Comparison of ENCODE assay signal across 2 fruit fly cellular contexts in genomic region chrX:8592437-8593158, dm6.
TF ChIP-seq lines count a peak whose summit lies in the region.

No protein-coding gene starts in this region.

TF ChIP-seq in whole organism, embryonic, 481 proteins besides CTCF, POLR2A, EP300 and RAD21 (continued from another document and continues in another):
- TF ChIP-seq CG11696 (GFP tag; IDR thresholded peaks at IDR 0.05; lab: Robert Waterston, UW) (no peak), D (optimal IDR thresholded peaks at IDR 0.05; lab: Kevin White, UChicago) (no peak), D (GFP tag; optimal IDR thresholded peaks at IDR 0.05; lab: Kevin White, UChicago) (no peak), zf30C (GFP tag; optimal IDR thresholded peaks at IDR 0.05; lab: Kevin White, UChicago) (no peak), CG13123 (GFP tag; optimal IDR thresholded peaks at IDR 0.05; lab: Kevin White, UChicago) (no peak), MBD-R2 (GFP tag; IDR thresholded peaks at IDR 0.05; lab: Robert Waterston, UW) (no peak), jing (GFP tag; optimal IDR thresholded peaks at IDR 0.05; lab: Kevin White, UChicago) (no peak), luna (GFP tag; optimal IDR thresholded peaks at IDR 0.05; lab: Kevin White, UChicago) (no peak), ro (GFP tag; IDR thresholded peaks at IDR 0.05; lab: Robert Waterston, UW) (no peak), CG9876 (GFP tag; optimal IDR thresholded peaks at IDR 0.05; lab: Kevin White, UChicago) (no peak), klu (GFP tag; IDR thresholded peaks at IDR 0.05; lab: Robert Waterston, UW) (no peak), Ets65A (GFP tag; lab: Kevin White, UChicago) (no peak), pan (optimal IDR thresholded peaks at IDR 0.05; lab: Kevin White, UChicago) (no peak), pan (GFP tag; optimal IDR thresholded peaks at IDR 0.05 in 1 of 2, IDR thresholded peaks at IDR 0.05 in 1 of 2) (no peak), so (GFP tag; IDR thresholded peaks at IDR 0.05; lab: Robert Waterston, UW) (no peak), CG16779 (GFP tag; IDR thresholded peaks at IDR 0.05; lab: Robert Waterston, UW) (no peak), lmd (GFP tag; IDR thresholded peaks at IDR 0.05; lab: Robert Waterston, UW) (no peak), amos (GFP tag; IDR thresholded peaks at IDR 0.05; lab: Robert Waterston, UW; ENCODE audit: partially characterized antibody) (no peak), CG9817 (tag; optimal IDR thresholded peaks at IDR 0.05; lab: Kevin White, UChicago) (no peak), mld (GFP tag; IDR thresholded peaks at IDR 0.05; lab: Robert Waterston, UW; ENCODE audit: partially characterized antibody) (no peak), CG10543 (GFP tag; optimal IDR thresholded peaks at IDR 0.05; lab: Kevin White, UChicago) (no peak), zfh1 (GFP tag; IDR thresholded peaks at IDR 0.05; lab: Robert Waterston, UW) (no peak), H15 (GFP tag; IDR thresholded peaks at IDR 0.05; lab: Robert Waterston, UW) (no peak), CG6175 (GFP tag; IDR thresholded peaks at IDR 0.05; lab: Robert Waterston, UW) (no peak), ERR (GFP tag; optimal IDR thresholded peaks at IDR 0.05; lab: Kevin White, UChicago) (no peak), CG2129 (GFP tag; IDR thresholded peaks at IDR 0.05; lab: Robert Waterston, UW; ENCODE audit: partially characterized antibody) (no peak), nom (GFP tag; optimal IDR thresholded peaks at IDR 0.05; lab: Kevin White, UChicago) (peak; percentile 97), CG7556 (GFP tag; optimal IDR thresholded peaks at IDR 0.05; lab: Kevin White, UChicago) (no peak), chinmo (GFP tag; IDR thresholded peaks at IDR 0.05; lab: Robert Waterston, UW; ENCODE audit: partially characterized antibody) (0 out of 4 replicates have a peak, but pooled peaks have one; percentile 45), Nf-YA (GFP tag; IDR thresholded peaks at IDR 0.05; lab: Robert Waterston, UW) (no peak), CG16863 (GFP tag; optimal IDR thresholded peaks at IDR 0.05; lab: Kevin White, UChicago) (no peak), Opbp (GFP tag; IDR thresholded peaks at IDR 0.05; lab: Robert Waterston, UW; ENCODE audit: partially characterized antibody) (no peak), Lhr (GFP tag; optimal IDR thresholded peaks at IDR 0.05; lab: Kevin White, UChicago) (no peak), gcm2 (GFP tag; optimal IDR thresholded peaks at IDR 0.05; lab: Kevin White, UChicago) (no peak), BtbVII (GFP tag; optimal IDR thresholded peaks at IDR 0.05; lab: Kevin White, UChicago) (no peak), gem (tag; optimal IDR thresholded peaks at IDR 0.05; lab: Kevin White, UChicago) (no peak), NC2α (GFP tag; optimal IDR thresholded peaks at IDR 0.05; lab: Kevin White, UChicago) (no peak), CG11247 (GFP tag; IDR thresholded peaks at IDR 0.05; lab: Robert Waterston, UW) (no peak), CG5245 (GFP tag; optimal IDR thresholded peaks at IDR 0.05; lab: Kevin White, UChicago) (no peak), ab (GFP tag; optimal IDR thresholded peaks at IDR 0.05; lab: Kevin White, UChicago) (no peak), Rfx (GFP tag; IDR thresholded peaks at IDR 0.05; lab: Robert Waterston, UW) (no peak), CG33557 (GFP tag; optimal IDR thresholded peaks at IDR 0.05; lab: Kevin White, UChicago) (no peak), vvl (GFP tag; IDR thresholded peaks at IDR 0.05; lab: Robert Waterston, UW) (no peak), CG3838 (GFP tag; optimal IDR thresholded peaks at IDR 0.05; lab: Kevin White, UChicago) (no peak), bbx (GFP tag; IDR thresholded peaks at IDR 0.05; lab: Robert Waterston, UW; ENCODE audit: partially characterized antibody) (no peak), CG3163 (GFP tag; optimal IDR thresholded peaks at IDR 0.05; lab: Kevin White, UChicago) (no peak), wdn (GFP tag; IDR thresholded peaks at IDR 0.05; lab: Robert Waterston, UW) (no peak), CG9609 (GFP tag; optimal IDR thresholded peaks at IDR 0.05; lab: Kevin White, UChicago) (no peak), hbn (GFP tag; IDR thresholded peaks at IDR 0.05; lab: Robert Waterston, UW; ENCODE audit: partially characterized antibody) (no peak), CG30403 (GFP tag; optimal IDR thresholded peaks at IDR 0.05; lab: Kevin White, UChicago) (no peak), pros (GFP tag; optimal IDR thresholded peaks at IDR 0.05; lab: Kevin White, UChicago) (peak; percentile 32), CG12219 (GFP tag; optimal IDR thresholded peaks at IDR 0.05; lab: Kevin White, UChicago) (no peak), CG9797 (GFP tag; optimal IDR thresholded peaks at IDR 0.05; lab: Kevin White, UChicago) (no peak), CG15011 (GFP tag; optimal IDR thresholded peaks at IDR 0.05; lab: Kevin White, UChicago) (no peak), nau (GFP tag; optimal IDR thresholded peaks at IDR 0.05; lab: Kevin White, UChicago) (no peak), CG12659 (GFP tag; optimal IDR thresholded peaks at IDR 0.05; lab: Kevin White, UChicago) (no peak), crol (GFP tag; IDR thresholded peaks at IDR 0.05; lab: Robert Waterston, UW) (peak; percentile 83), CG9932 (GFP tag; IDR thresholded peaks at IDR 0.05; lab: Robert Waterston, UW) (no peak), CG13775 (GFP tag; optimal IDR thresholded peaks at IDR 0.05; lab: Kevin White, UChicago) (no peak), CG8478 (optimal IDR thresholded peaks at IDR 0.05; lab: Kevin White, UChicago) (no peak), CG7786 (GFP tag; optimal IDR thresholded peaks at IDR 0.05; lab: Kevin White, UChicago) (no peak), sens-2 (GFP tag; IDR thresholded peaks at IDR 0.05; lab: Robert Waterston, UW) (no peak), Lim3 (GFP tag; IDR thresholded peaks at IDR 0.05; lab: Robert Waterston, UW) (no peak), CG11560 (tag; IDR thresholded peaks at IDR 0.05; lab: Robert Waterston, UW) (no peak), oc (tag; optimal IDR thresholded peaks at IDR 0.05; lab: Kevin White, UChicago) (no peak), br (optimal IDR thresholded peaks at IDR 0.05; lab: Kevin White, UChicago) (no peak), lilli (GFP tag; optimal IDR thresholded peaks at IDR 0.05; lab: Kevin White, UChicago) (peak; percentile 2), caup (GFP tag; optimal IDR thresholded peaks at IDR 0.05; lab: Kevin White, UChicago; ENCODE audit: severe bottlenecking) (no peak), CG17359 (tag; optimal IDR thresholded peaks at IDR 0.05; lab: Kevin White, UChicago) (peak; percentile 23), kah (GFP tag; optimal IDR thresholded peaks at IDR 0.05; lab: Kevin White, UChicago) (peak; percentile 2)

TF ChIP-seq in whole organism, prepupa, 60 proteins besides CTCF, POLR2A, EP300 and RAD21 (continued from another document):
- TF ChIP-seq CG6276 (GFP tag; optimal IDR thresholded peaks at IDR 0.05; lab: Kevin White, UChicago), result peak; percentile 83
- peak; percentile 56 for TF ChIP-seq CG10669 (GFP tag; optimal IDR thresholded peaks at IDR 0.05; lab: Kevin White, UChicago)
- TF ChIP-seq CG6854 (GFP tag; optimal IDR thresholded peaks at IDR 0.05; lab: Kevin White, UChicago), result peak; percentile 47
- TF ChIP-seq Eip75B (GFP tag; optimal IDR thresholded peaks at IDR 0.05; lab: Kevin White, UChicago), result no peak
- TF ChIP-seq fkh (GFP tag; optimal IDR thresholded peaks at IDR 0.05; lab: Kevin White, UChicago), result no peak
- TF ChIP-seq OdsH (GFP tag; optimal IDR thresholded peaks at IDR 0.05; lab: Kevin White, UChicago), result no peak
- no peak for TF ChIP-seq achi (GFP tag; optimal IDR thresholded peaks at IDR 0.05; lab: Kevin White, UChicago)
- no peak for TF ChIP-seq Smox (GFP tag; optimal IDR thresholded peaks at IDR 0.05; lab: Kevin White, UChicago)
- TF ChIP-seq CG6163 (GFP tag; IDR thresholded peaks at IDR 0.05; lab: Robert Waterston, UW), result peak; percentile 38; the same call in 2 of the 3 replicates
- TF ChIP-seq pdm3 (GFP tag; optimal IDR thresholded peaks at IDR 0.05; lab: Kevin White, UChicago), result no peak
- no peak for TF ChIP-seq CG8319 (GFP tag; optimal IDR thresholded peaks at IDR 0.05; lab: Kevin White, UChicago)
- no peak for TF ChIP-seq CG6792 (GFP tag; optimal IDR thresholded peaks at IDR 0.05; lab: Kevin White, UChicago)
- TF ChIP-seq fd59A (GFP tag; optimal IDR thresholded peaks at IDR 0.05; lab: Kevin White, UChicago), result no peak
- TF ChIP-seq eg (GFP tag; IDR thresholded peaks at IDR 0.05; lab: Robert Waterston, UW), result peak; percentile 44; the same call in 1 of the 3 replicates
- TF ChIP-seq CG6808 (GFP tag; optimal IDR thresholded peaks at IDR 0.05; lab: Kevin White, UChicago), result peak; percentile 85
- peak; percentile 36 for TF ChIP-seq Met (GFP tag; optimal IDR thresholded peaks at IDR 0.05; lab: Kevin White, UChicago)
- peak; percentile 22 for TF ChIP-seq Lpt (GFP tag; optimal IDR thresholded peaks at IDR 0.05; lab: Kevin White, UChicago)
- no peak for TF ChIP-seq CG34406 (GFP tag; optimal IDR thresholded peaks at IDR 0.05; lab: Kevin White, UChicago)
- peak; percentile 87 to 92 for TF ChIP-seq ss (GFP tag; optimal IDR thresholded peaks at IDR 0.05; lab: Kevin White, UChicago)
- no peak for TF ChIP-seq CG11294 (GFP tag; IDR thresholded peaks at IDR 0.05; lab: Robert Waterston, UW)
- TF ChIP-seq CG7368 (GFP tag; optimal IDR thresholded peaks at IDR 0.05; lab: Kevin White, UChicago), result peak; percentile 31
- no peak for TF ChIP-seq Sox15 (GFP tag; optimal IDR thresholded peaks at IDR 0.05; lab: Kevin White, UChicago)
- peak; percentile 48 for TF ChIP-seq net (GFP tag; optimal IDR thresholded peaks at IDR 0.05; lab: Kevin White, UChicago)
- no peak for TF ChIP-seq Sox102F (GFP tag; optimal IDR thresholded peaks at IDR 0.05; lab: Kevin White, UChicago)
- TF ChIP-seq acj6 (GFP tag; optimal IDR thresholded peaks at IDR 0.05; lab: Kevin White, UChicago), result no peak
- no peak for TF ChIP-seq fd85E (GFP tag; optimal IDR thresholded peaks at IDR 0.05; lab: Kevin White, UChicago)
- no peak for TF ChIP-seq Hr38 (GFP tag; optimal IDR thresholded peaks at IDR 0.05; lab: Kevin White, UChicago)
- peak; percentile 9 for TF ChIP-seq CG31627 (GFP tag; optimal IDR thresholded peaks at IDR 0.05; lab: Kevin White, UChicago)
- TF ChIP-seq Ets96B (tag; optimal IDR thresholded peaks at IDR 0.05; lab: Kevin White, UChicago), result peak; percentile 2
- TF ChIP-seq dsx (GFP tag; optimal IDR thresholded peaks at IDR 0.05; lab: Kevin White, UChicago; ENCODE audit: poor library complexity, severe bottlenecking), result peak; percentile 68
- TF ChIP-seq CG8632 (GFP tag; optimal IDR thresholded peaks at IDR 0.05; lab: Kevin White, UChicago), result no peak
- TF ChIP-seq CG4318 (GFP tag; optimal IDR thresholded peaks at IDR 0.05; lab: Kevin White, UChicago), result no peak
- no peak for TF ChIP-seq Eip93F (GFP tag; optimal IDR thresholded peaks at IDR 0.05; lab: Kevin White, UChicago)
- no peak for TF ChIP-seq CG15336 (GFP tag; IDR thresholded peaks at IDR 0.05; lab: Robert Waterston, UW)
- peak; percentile 74 for TF ChIP-seq svp (GFP tag; lab: Kevin White, UChicago)
- TF ChIP-seq Eip78C (GFP tag; lab: Kevin White, UChicago), result peak; percentile 72
- peak; percentile 62 for TF ChIP-seq spab (GFP tag; optimal IDR thresholded peaks at IDR 0.05; lab: Kevin White, UChicago)
- TF ChIP-seq esn (GFP tag; optimal IDR thresholded peaks at IDR 0.05; lab: Kevin White, UChicago), result peak; percentile 38
